Worm (Caenorhabditis elegans) whole organism, L1 larva: ENCODE measurements around the gene R08A2.7.

Experiments
- C16A3.4 ChIP-seq: fragments of 150-350 bp; optimal IDR thresholded peaks from 2 replicates; lab custom pipeline; 2014; ENCODE audit warnings: missing biosample characterization, missing genetic modification characterization
- ceh-63 ChIP-seq: fragments of 200-800 bp; sonication (Bioruptor generic); optimal IDR thresholded peaks from 2 replicates; lab custom pipeline; 2018; ENCODE audit warnings: mild to moderate bottlenecking, missing genetic modification characterization, missing compliant biosample characterization
- egl-27 ChIP-seq, 2 experiments: fragments of 150-350 bp in 1 of 2; sonication (generic microtip); optimal IDR thresholded peaks; 3 replicates each; lab custom pipeline; 2017 to 2018; ENCODE audit warnings: missing biosample characterization in 2 of 2, missing genetic modification characterization in 2 of 2, missing genetic modification reagents in 2 of 2
- pqm-1 ChIP-seq: sonication (generic microtip); optimal IDR thresholded peaks from 3 replicates; lab custom pipeline; 2017; ENCODE audit warnings: missing biosample characterization, missing genetic modification characterization

DNA sequence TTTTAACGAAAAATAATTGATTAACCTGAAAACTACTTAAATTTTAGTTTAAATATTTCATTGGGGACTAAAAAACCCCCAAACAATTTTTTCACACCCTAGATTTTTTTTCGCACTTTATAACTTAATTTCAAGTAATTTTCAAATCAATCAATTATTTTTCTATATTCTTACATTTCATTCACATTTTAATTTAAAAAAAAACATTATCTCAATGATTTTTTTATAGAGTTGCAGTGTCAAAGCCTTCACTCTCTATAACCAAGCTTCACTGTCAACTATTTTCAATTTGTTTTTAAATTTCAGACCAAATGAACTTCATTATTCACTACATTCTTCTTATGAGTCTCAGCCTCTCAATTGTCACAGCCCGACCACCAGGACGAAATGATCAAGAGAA, 3.5 kb downstream of the R08A2.7 start, which contains the start of gene Y50E8A.1:
- TF ChIP-seq C16A3.4 (tag; lab: Kevin White, UChicago), result no peak
- no peak for TF ChIP-seq pqm-1 (tag; lab: Kevin White, UChicago)
- no peak for TF ChIP-seq egl-27 (tag; optimal IDR thresholded peaks at IDR 0.05; lab: Kevin White, UChicago)
- TF ChIP-seq ceh-63 (GFP tag; lab: Kevin White, UChicago), result no peak
